Worm (Caenorhabditis elegans) whole organism, L2 larva: ENCODE data around the gene F38B7.3.

ENCODE experiments used
- ceh-82 ChIP-seq: fragments of 150-350 bp; optimal IDR thresholded peaks from 2 replicates; lab custom pipeline; 2014; ENCODE audit warnings: missing biosample characterization, missing genetic modification characterization
- elt-1 ChIP-seq: fragments of 150-350 bp; optimal IDR thresholded peaks from 2 replicates; lab custom pipeline; 2014; ENCODE audit warnings: missing biosample characterization, missing genetic modification characterization
- elt-3 ChIP-seq: sonication (generic microtip); optimal IDR thresholded peaks from 2 replicates; lab custom pipeline; 2017; ENCODE audit warnings: missing biosample characterization, missing genetic modification characterization
- nhr-12 ChIP-seq: fragments of 150-350 bp; optimal IDR thresholded peaks from 2 replicates; lab custom pipeline; 2014; ENCODE audit warnings: missing biosample characterization, missing genetic modification characterization
- nhr-25 ChIP-seq: fragments of 150-350 bp; sonication (generic microtip); optimal IDR thresholded peaks from 3 replicates; lab custom pipeline; 2014; ENCODE audit warnings: missing biosample characterization, missing genetic modification characterization
- snpc-4 ChIP-seq: fragments of 150-350 bp; optimal IDR thresholded peaks from 2 replicates; lab custom pipeline; 2014; ENCODE audit warnings: missing biosample characterization, missing genetic modification characterization
- unc-55 ChIP-seq: fragments of 150-350 bp; sonication (generic microtip); optimal IDR thresholded peaks from 3 replicates; lab custom pipeline; 2014; ENCODE audit warnings: missing biosample characterization, missing genetic modification reagents, missing genetic modification characterization

DNA sequence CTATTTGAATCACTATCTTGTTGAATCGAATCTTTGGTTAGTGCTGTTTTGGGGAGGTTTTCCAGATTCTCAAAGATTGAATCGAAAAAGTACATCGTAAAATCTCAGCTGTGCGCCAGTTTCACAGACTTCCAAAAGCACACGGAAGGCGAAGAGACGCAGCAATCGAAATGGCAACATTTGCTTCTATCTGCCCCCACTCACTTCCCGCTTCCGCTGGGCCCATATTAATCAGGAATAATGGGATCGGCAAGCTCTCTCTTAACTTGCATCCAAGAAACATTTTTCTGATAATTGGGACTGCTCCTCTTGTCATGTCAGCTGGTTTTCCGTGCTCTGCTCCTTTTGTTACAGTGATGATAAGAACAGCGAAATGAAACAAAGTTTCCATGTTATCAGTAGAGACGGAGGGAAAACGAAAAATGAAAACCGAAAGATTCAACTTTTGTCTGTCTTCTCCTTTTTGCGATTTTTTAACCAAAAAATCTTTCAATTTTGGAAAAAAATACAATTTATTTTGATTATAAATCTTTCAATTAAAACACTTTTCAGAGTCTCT lies 13.3 kb upstream of the F38B7.3 start:
- TF ChIP-seq ceh-82 (tag; lab: Kevin White, UChicago) (no peak), elt-3 (tag; lab: Kevin White, UChicago) (no peak), unc-55 (GFP tag; lab: Kevin White, UChicago) (no peak), elt-1 (tag; lab: Kevin White, UChicago) (no peak), nhr-12 (tag; lab: Kevin White, UChicago) (no peak), snpc-4 (tag; lab: Kevin White, UChicago) (no peak), nhr-25 (no peak)
